Fruit fly (Drosophila melanogaster): ENCODE results near the gene crp.

crp gene

dm6 chr2L:16315027-16315426, 27.5 kb upstream of the crp start:
- TF ChIP-seq noc (tag; optimal IDR thresholded peaks at IDR 0.05): peak; percentile 6

dm6 chr2L:16310648-16311047, 23.1 kb upstream of the crp start, which contains the start of the genes cni and fzy:
cni (minus strand) TSS chr2L:16310726.
fzy (plus strand) TSS chr2L:16310956.
- no peak for TF ChIP-seq noc (tag; optimal IDR thresholded peaks at IDR 0.05)

DNA sequence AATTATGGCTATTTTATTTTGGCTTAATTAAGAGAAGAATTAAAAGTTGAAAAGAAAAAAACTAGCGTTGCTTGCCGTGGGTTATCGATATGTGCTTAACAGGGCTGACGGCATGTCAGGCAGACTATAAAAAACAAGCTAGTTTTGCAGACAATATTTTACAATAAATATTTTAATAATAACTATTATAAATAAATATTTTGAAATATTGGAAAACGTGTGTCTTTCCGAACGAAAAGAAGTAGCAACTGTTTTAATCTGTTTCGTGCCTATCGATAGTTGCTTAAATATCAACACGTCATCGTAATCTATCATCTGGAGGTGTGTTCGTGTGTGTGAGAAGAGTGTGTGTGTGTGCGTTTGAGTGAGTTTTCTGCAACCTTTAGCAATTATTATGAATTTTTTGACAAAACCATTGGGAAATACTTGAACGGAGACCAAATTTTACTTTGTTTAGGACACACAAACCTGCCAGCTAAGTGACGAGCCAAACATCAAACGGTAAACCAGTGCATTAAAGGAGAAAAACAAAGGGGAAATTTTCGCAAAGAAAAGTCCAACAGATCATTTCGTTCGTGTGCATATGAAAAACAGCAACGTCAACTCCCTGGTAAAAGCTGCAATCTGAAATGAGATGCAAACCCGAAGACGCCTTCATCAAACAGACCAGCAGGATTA, 19.6 kb upstream of the crp start, which contains the start of the genes CG5861 and Syx5:
TSS of gene CG5861 (minus strand) at position 273 of the 678 bp plus-strand sequence.
TSS of gene Syx5 (plus strand) at position 321 of the 678 bp plus-strand sequence.
- TF ChIP-seq noc (tag; optimal IDR thresholded peaks at IDR 0.05): peak; percentile 74

DNA sequence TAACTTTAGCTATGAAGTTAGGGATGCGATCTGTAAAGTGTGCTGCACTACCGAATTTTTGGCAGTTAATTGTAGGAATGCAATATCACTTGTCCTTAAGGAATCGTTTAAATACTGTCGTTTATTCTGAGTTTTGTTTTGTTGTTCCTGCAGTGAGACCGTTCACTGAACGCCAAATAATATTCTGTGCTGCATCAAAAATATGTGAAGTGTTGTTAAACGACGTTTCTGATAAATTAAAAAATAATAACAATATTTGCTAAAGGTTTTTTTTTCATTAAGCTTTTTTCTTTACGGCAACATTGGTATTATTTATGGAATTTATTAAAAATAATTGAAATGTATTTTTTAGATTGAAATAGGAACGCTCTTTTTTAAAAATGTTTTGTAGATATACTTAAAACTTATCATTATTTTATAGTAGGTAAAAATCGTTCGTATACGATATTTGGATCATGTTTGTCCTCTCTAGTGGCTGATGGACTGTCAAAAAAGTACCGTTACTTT, 15.3 kb upstream of the crp start, which contains the start of gene GMF:
TSS of gene GMF (minus strand) at position 182 of the 507 bp plus-strand sequence.
- TF ChIP-seq noc (tag; optimal IDR thresholded peaks at IDR 0.05): peak; percentile 44

DNA sequence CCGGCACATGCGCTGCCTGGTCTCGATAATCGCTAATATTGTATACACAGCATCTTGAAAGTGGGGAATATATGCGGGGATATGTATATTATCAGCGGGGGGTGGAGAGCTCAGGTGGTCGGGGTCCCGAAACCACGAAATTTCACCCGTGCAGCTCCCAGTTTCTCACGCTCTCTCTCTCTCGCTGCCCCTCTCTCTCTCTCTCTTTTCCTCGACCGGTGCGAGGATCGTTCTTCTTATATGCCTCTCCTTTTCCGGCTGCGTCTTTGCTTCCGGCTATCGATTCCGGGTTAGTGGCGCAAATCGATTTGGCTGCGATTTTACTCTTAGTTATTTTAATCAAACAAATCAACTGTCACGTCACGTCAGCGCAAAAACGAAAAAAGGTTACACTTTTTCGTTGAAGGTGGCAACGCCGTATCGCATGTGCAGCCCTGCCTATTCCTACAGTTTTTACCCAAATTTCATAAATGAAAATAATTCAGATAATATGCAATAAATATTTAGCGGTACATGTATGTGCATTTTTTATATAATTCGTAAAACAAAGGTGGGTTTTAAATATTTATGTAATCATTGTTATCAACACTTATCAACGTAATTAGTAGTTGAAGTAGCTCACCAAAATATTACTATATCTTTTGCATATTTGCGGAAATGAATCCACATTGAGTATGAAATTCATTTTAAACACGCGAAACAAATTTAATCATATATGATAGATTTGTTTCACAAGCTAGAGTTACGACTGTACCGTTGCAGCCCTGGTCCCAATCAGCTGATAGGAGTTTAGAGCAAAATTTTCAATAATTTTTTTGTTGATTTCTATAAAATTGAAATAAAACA, 12.2 kb upstream of the crp start, which contains the start of the genes heix and CG17328:
TSS of gene heix (minus strand) at position 393 of the 846 bp plus-strand sequence.
TSS of gene CG17328 (plus strand) at position 478 of the 846 bp plus-strand sequence.
- no peak for TF ChIP-seq noc (tag; optimal IDR thresholded peaks at IDR 0.05)

dm6 chr2L:16293703-16294233, 6.2 kb upstream of the crp start, which contains the start of gene Cyp303a1:
Cyp303a1 (plus strand) TSS chr2L:16294183.
- no peak for TF ChIP-seq noc (tag; optimal IDR thresholded peaks at IDR 0.05)

dm6 chr2L:16292975-16293501, 5.5 kb upstream of the crp start, which contains the start of gene CG13258:
CG13258 (minus strand) TSS chr2L:16293025.
- TF ChIP-seq noc (tag; optimal IDR thresholded peaks at IDR 0.05): no peak

- TF ChIP-seq noc (tag; optimal IDR thresholded peaks at IDR 0.05): no peak
Measured at dm6 chr2L:16290984-16291383, 3.5 kb upstream of the crp start, which contains the start of gene CG17329. CG17329 (plus strand) TSS chr2L:16291284.

- TF ChIP-seq noc (tag; optimal IDR thresholded peaks at IDR 0.05): no peak
Measured at dm6 chr2L:16288393-16288731, 832 bp upstream of the crp start.

dm6 chr2L:16287006-16287601, 426 bp downstream of the crp start:
- no peak for TF ChIP-seq noc (tag; optimal IDR thresholded peaks at IDR 0.05)

dm6 chr2L:16286360-16287005, 1.0 kb downstream of the crp start:
- TF ChIP-seq noc (tag; optimal IDR thresholded peaks at IDR 0.05): peak; percentile 83

DNA sequence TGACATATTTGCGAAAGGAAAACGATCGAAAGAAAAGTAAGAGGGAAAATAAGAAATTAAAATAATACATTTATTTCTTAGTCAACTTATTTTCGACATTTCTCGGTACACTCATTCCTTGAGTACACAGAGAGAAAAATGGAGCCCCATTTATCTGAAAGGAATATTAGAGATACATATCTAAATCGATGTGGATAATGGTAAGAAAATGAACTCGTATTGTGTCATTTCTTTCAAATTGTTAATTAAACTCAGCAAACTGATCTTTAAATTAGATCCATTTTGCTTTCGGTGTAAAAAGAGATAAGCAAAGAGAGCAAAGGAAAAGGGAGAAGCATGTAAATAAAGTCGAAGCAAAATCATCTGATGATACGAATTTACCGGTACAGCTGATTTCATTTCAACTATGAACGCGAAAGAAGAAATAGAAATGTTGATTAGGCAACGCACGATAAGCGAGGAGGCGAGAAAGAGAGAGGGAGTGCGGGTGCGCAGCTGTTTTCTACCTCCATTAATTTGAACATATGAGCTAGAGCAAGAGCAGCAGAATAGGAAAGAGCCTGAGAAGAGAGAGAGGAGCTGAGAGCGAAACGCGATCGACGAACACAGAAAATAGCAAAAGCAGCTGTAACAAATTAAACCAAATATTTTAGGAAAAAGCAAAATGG, 1.7 kb downstream of the crp start:
- peak; percentile 83 for TF ChIP-seq noc (tag; optimal IDR thresholded peaks at IDR 0.05)

DNA sequence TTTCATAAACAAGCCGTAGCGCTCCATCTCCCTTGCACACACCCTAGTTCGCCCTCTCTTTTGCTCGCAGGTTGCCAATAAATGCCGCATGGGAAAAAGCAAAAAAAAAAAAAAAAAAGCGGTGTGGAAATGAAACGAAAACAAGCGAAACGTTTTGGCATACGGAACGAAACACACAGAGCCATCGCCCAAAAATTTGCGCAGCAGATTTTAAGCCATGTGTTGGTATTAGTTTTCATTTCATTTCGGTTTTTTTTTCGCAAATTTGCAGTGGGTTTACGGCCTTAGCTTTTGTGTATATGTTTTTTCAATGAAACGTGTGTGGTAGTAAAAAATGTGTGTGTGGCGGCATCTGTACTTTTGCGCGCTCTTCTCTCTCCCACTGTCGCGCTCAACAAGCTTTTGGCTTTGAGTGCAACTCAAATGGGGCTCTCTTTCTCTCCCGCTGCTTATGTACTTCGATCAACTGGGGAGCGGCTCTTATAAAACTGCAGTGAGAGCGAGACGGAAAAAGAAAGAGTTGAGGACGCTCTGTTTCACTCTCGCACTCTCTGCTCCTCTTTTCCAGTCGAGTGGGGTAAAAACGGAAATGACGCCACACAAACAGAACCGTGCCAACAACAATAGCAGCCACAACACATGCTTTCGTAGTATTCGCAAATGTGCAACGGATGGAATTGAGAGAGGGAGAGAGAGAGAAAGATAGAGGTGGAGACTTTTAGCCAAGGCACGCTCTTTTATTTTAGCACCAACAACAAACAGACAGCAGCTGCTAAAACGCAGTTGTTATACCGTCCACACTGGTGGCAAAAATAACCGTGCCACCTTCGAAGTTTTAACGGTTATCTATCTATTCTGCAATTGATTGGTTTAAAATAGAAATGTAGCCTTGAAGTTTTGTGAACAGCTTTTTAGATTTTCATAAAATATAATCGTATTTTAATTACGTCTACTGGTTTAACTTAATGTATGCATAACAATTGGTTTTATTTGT, 2.9 kb downstream of the crp start:
- TF ChIP-seq noc (tag; optimal IDR thresholded peaks at IDR 0.05): peak; percentile 72

All from whole organism, larva.